Fruit fly (Drosophila melanogaster) whole organism, embryonic: ENCODE measurements around the gene CG7611.
A peak's percentile ranks its signal among the peaks of the same experiment; 100 is the strongest.

Experiments used
- B-H2 ChIP-seq: fragments of 200-800 bp; sonication (Bioruptor generic); optimal IDR thresholded peaks from 2 replicates; lab custom pipeline; 2018; ENCODE audit warnings: missing biosample characterization, mild to moderate bottlenecking, missing genetic modification characterization
- BEAF-32 ChIP-seq: fragments of 200-800 bp; sonication (Bioruptor generic); optimal IDR thresholded peaks from 3 replicates; lab custom pipeline; 2017; ENCODE audit warnings: missing biosample characterization, missing genetic modification characterization, mild to moderate bottlenecking, moderate library complexity, missing genetic modification reagents
- Bgb ChIP-seq: fragments of 200-800 bp; sonication (Bioruptor generic); IDR thresholded peaks from 2 replicates; pipeline ENCODE4 v1.3.6; 2022; ENCODE audit warnings: missing biosample characterization, missing genetic modification characterization; ENCODE audit not compliant: partially characterized antibody
- BtbVII ChIP-seq: fragments of 200-800 bp; sonication (Bioruptor generic); optimal IDR thresholded peaks from 3 replicates; lab custom pipeline; 2017; ENCODE audit warnings: missing biosample characterization, mild to moderate bottlenecking, missing genetic modification characterization
- CG10267 ChIP-seq: fragments of 200-800 bp; sonication (Bioruptor generic); optimal IDR thresholded peaks from 2 replicates; lab custom pipeline; 2018; ENCODE audit warnings: missing biosample characterization, mild to moderate bottlenecking, missing genetic modification characterization, moderate library complexity
- CG10366 ChIP-seq: fragments of 200-800 bp; sonication (Bioruptor generic); IDR thresholded peaks from 2 replicates; pipeline ENCODE4 v1.3.6; 2022; ENCODE audit warnings: missing biosample characterization, missing genetic modification characterization
- CG10654 ChIP-seq: fragments of 200-800 bp; sonication (Bioruptor generic); optimal IDR thresholded peaks from 2 replicates; lab custom pipeline; 2016; ENCODE audit warnings: missing biosample characterization, missing genetic modification characterization
- CG12155 ChIP-seq: fragments of 200-800 bp; sonication (Bioruptor generic); optimal IDR thresholded peaks from 3 replicates; lab custom pipeline; 2016; ENCODE audit warnings: missing biosample characterization, missing genetic modification characterization
- CG12659 ChIP-seq: fragments of 200-800 bp; sonication (Bioruptor generic); optimal IDR thresholded peaks from 3 replicates; lab custom pipeline; 2017; ENCODE audit warnings: mild to moderate bottlenecking, missing biosample characterization, missing genetic modification reagents, missing genetic modification characterization
- CG13894 ChIP-seq: fragments of 200-800 bp; sonication (Bioruptor generic); optimal IDR thresholded peaks from 3 replicates; lab custom pipeline; 2018; ENCODE audit warnings: missing biosample characterization, mild to moderate bottlenecking, missing genetic modification characterization, moderate library complexity
- CG14860 ChIP-seq: fragments of 200-800 bp; sonication (Bioruptor generic); IDR thresholded peaks from 3 replicates; pipeline ENCODE4 v1.3.6; 2022; ENCODE audit warnings: missing biosample characterization, missing genetic modification characterization; ENCODE audit not compliant: partially characterized antibody
- CG1602 ChIP-seq: fragments of 200-800 bp; sonication (Bioruptor generic); optimal IDR thresholded peaks from 3 replicates; lab custom pipeline; 2016; ENCODE audit warnings: missing biosample characterization, missing genetic modification characterization
- CG18619 ChIP-seq: fragments of 200-800 bp; sonication (Bioruptor generic); optimal IDR thresholded peaks from 3 replicates; lab custom pipeline; 2017; ENCODE audit warnings: missing biosample characterization, mild to moderate bottlenecking, missing genetic modification characterization
- CG2129 ChIP-seq: fragments of 200-800 bp; sonication (Bioruptor generic); IDR thresholded peaks from 2 replicates; pipeline ENCODE4 v1.3.6; 2022; ENCODE audit warnings: missing biosample characterization, missing genetic modification characterization; ENCODE audit not compliant: partially characterized antibody
- CG2889 ChIP-seq: fragments of 200-800 bp; sonication (Bioruptor generic); IDR thresholded peaks from 3 replicates; pipeline ENCODE4 v1.3.6; 2022; ENCODE audit warnings: missing biosample characterization, missing genetic modification characterization
- CG30020 ChIP-seq: fragments of 200-800 bp; optimal IDR thresholded peaks from 2 replicates; lab custom pipeline; 2019; ENCODE audit warnings: missing biosample characterization, mild to moderate bottlenecking, missing genetic modification characterization, moderate library complexity
- CG3163 ChIP-seq: fragments of 200-800 bp; sonication (Bioruptor generic); optimal IDR thresholded peaks from 3 replicates; lab custom pipeline; 2016; ENCODE audit warnings: missing biosample characterization, missing genetic modification characterization
- CG32772 ChIP-seq: fragments of 200-800 bp; sonication (Bioruptor generic); IDR thresholded peaks from 2 replicates; pipeline ENCODE4 v1.3.6; 2022; ENCODE audit warnings: missing biosample characterization, missing genetic modification characterization
- CG43689 ChIP-seq: fragments of 200-800 bp; sonication (Bioruptor generic); IDR thresholded peaks from 2 replicates; pipeline ENCODE4 v1.3.6; 2022; ENCODE audit warnings: missing biosample characterization, missing genetic modification characterization
- CG7963 ChIP-seq: fragments of 200-800 bp; sonication (Bioruptor generic); IDR thresholded peaks from 3 replicates; pipeline ENCODE4 v1.3.6; 2022; ENCODE audit warnings: missing biosample characterization, missing genetic modification characterization; ENCODE audit not compliant: partially characterized antibody
- CG8944 ChIP-seq: fragments of 200-800 bp; sonication (Bioruptor generic); optimal IDR thresholded peaks from 3 replicates; lab custom pipeline; 2016; ENCODE audit warnings: missing biosample characterization, missing genetic modification characterization
- CG9797 ChIP-seq: fragments of 200-800 bp; sonication (Bioruptor generic); optimal IDR thresholded peaks from 3 replicates; lab custom pipeline; 2018; ENCODE audit warnings: missing biosample characterization, mild to moderate bottlenecking, missing genetic modification characterization
- CHES-1-like ChIP-seq: fragments of 200-800 bp; sonication (Bioruptor generic); optimal IDR thresholded peaks from 2 replicates; lab custom pipeline; 2016; ENCODE audit warnings: missing biosample characterization, missing genetic modification characterization
- CTCF ChIP-seq: fragments of 200-800 bp; sonication (Bioruptor generic); optimal IDR thresholded peaks from 2 replicates; lab custom pipeline; 2017; ENCODE audit warnings: missing biosample characterization, mild to moderate bottlenecking, missing genetic modification characterization, moderate library complexity
- D19A ChIP-seq: fragments of 200-800 bp; optimal IDR thresholded peaks from 3 replicates; lab custom pipeline; 2019; ENCODE audit warnings: missing biosample characterization, mild to moderate bottlenecking, missing genetic modification characterization, moderate library complexity
- Dip3 ChIP-seq: fragments of 200-800 bp; sonication (Bioruptor generic); optimal IDR thresholded peaks from 3 replicates; lab custom pipeline; 2016; ENCODE audit warnings: missing biosample characterization, missing genetic modification characterization
- Elba2 ChIP-seq: fragments of 200-800 bp; sonication (Bioruptor generic); optimal IDR thresholded peaks from 3 replicates; lab custom pipeline; 2016; ENCODE audit warnings: missing biosample characterization, missing genetic modification characterization
- Fer3 ChIP-seq: fragments of 200-800 bp; sonication (Bioruptor generic); optimal IDR thresholded peaks from 2 replicates; lab custom pipeline; 2018; ENCODE audit warnings: missing biosample characterization, mild to moderate bottlenecking, missing genetic modification characterization, moderate library complexity
- HLHmδ ChIP-seq: fragments of 200-800 bp; sonication (Bioruptor generic); optimal IDR thresholded peaks from 2 replicates; lab custom pipeline; 2018; ENCODE audit warnings: missing biosample characterization, mild to moderate bottlenecking, missing genetic modification characterization, moderate library complexity
- HmgD ChIP-seq: fragments of 200-800 bp; sonication (Bioruptor generic); optimal IDR thresholded peaks from 3 replicates; lab custom pipeline; 2016; ENCODE audit warnings: missing biosample characterization, missing genetic modification characterization
- Kr ChIP-seq: fragments of 200-800 bp; sonication (Bioruptor generic); optimal IDR thresholded peaks from 2 replicates; lab custom pipeline; 2017; ENCODE audit warnings: missing biosample characterization, mild to moderate bottlenecking, missing genetic modification characterization
- MESR4 ChIP-seq: fragments of 200-800 bp; sonication (Bioruptor generic); optimal IDR thresholded peaks from 2 replicates; lab custom pipeline; 2018; ENCODE audit warnings: missing biosample characterization, mild to moderate bottlenecking, missing genetic modification characterization, moderate library complexity
- Scr ChIP-seq: fragments of 200-800 bp; sonication (Bioruptor generic); IDR thresholded peaks from 2 replicates; pipeline ENCODE4 v1.3.6; 2022; ENCODE audit warnings: missing biosample characterization, missing genetic modification characterization; ENCODE audit not compliant: partially characterized antibody
- Six4 ChIP-seq: fragments of 200-800 bp; sonication (Bioruptor generic); optimal IDR thresholded peaks from 2 replicates; lab custom pipeline; 2016; ENCODE audit warnings: missing biosample characterization, missing genetic modification characterization
- Stat92E ChIP-seq, 3 experiments: fragments of >200 bp in 2 of 3; fragments of 200-800 bp in 1 of 3; sonication (Bioruptor generic) in 1 of 3; optimal IDR thresholded peaks; 2 replicates each; lab custom pipeline; 2017 to 2019; ENCODE audit warnings: missing biosample characterization in 3 of 3, missing genetic modification characterization in 3 of 3, mild to moderate bottlenecking in 1 of 3, moderate library complexity in 1 of 3
- ab ChIP-seq: fragments of 200-800 bp; sonication (Bioruptor generic); optimal IDR thresholded peaks from 2 replicates; lab custom pipeline; 2016; ENCODE audit warnings: missing biosample characterization, missing genetic modification characterization
- grau ChIP-seq: fragments of 200-800 bp; optimal IDR thresholded peaks from 3 replicates; lab custom pipeline; 2019; ENCODE audit warnings: missing biosample characterization, mild to moderate bottlenecking, missing genetic modification characterization, moderate library complexity
- hbn ChIP-seq: fragments of 200-800 bp; sonication (Bioruptor generic); IDR thresholded peaks from 2 replicates; pipeline ENCODE4 v1.3.6; 2022; ENCODE audit warnings: missing biosample characterization, missing genetic modification characterization; ENCODE audit not compliant: partially characterized antibody
- knrl ChIP-seq: fragments of 200-800 bp; sonication (Bioruptor generic); IDR thresholded peaks from 3 replicates; pipeline ENCODE4 v1.3.6; 2022; ENCODE audit warnings: missing biosample characterization, missing genetic modification characterization; ENCODE audit not compliant: partially characterized antibody
- mld ChIP-seq: fragments of 200-800 bp; sonication (Bioruptor generic); IDR thresholded peaks from 3 replicates; pipeline ENCODE4 v1.3.6; 2022; ENCODE audit warnings: missing biosample characterization, missing genetic modification characterization; ENCODE audit not compliant: partially characterized antibody
- phol ChIP-seq: fragments of 200-800 bp; sonication (Bioruptor generic); optimal IDR thresholded peaks from 3 replicates; lab custom pipeline; 2018; ENCODE audit warnings: missing biosample characterization, mild to moderate bottlenecking, missing genetic modification characterization, moderate library complexity
- ranshi ChIP-seq: fragments of 200-800 bp; sonication (Bioruptor generic); IDR thresholded peaks from 2 replicates; pipeline ENCODE4 v1.3.6; 2022; ENCODE audit warnings: missing biosample characterization, missing genetic modification characterization
- repo ChIP-seq: fragments of 200-800 bp; sonication (Bioruptor generic); optimal IDR thresholded peaks from 2 replicates; lab custom pipeline; 2016; ENCODE audit warnings: missing biosample characterization, missing genetic modification characterization
- slbo ChIP-seq: fragments of 200-800 bp; sonication (Bioruptor generic); IDR thresholded peaks from 2 replicates; pipeline ENCODE4 v1.3.6; 2022; ENCODE audit warnings: missing biosample characterization, missing genetic modification characterization
- sna ChIP-seq: fragments of 200-800 bp; sonication (Bioruptor generic); IDR thresholded peaks from 2 replicates; pipeline ENCODE4 v1.3.6; 2022; ENCODE audit warnings: missing biosample characterization, missing genetic modification characterization; ENCODE audit not compliant: partially characterized antibody
- trem ChIP-seq: fragments of 200-800 bp; optimal IDR thresholded peaks from 3 replicates; lab custom pipeline; 2019; ENCODE audit warnings: missing biosample characterization, mild to moderate bottlenecking, missing genetic modification characterization, moderate library complexity
- twi ChIP-seq: fragments of 200-800 bp; optimal IDR thresholded peaks from 2 replicates; lab custom pipeline; 2019; ENCODE audit warnings: missing biosample characterization, mild to moderate bottlenecking, missing genetic modification characterization, moderate library complexity
- unc-4 ChIP-seq: fragments of 200-800 bp; sonication (Bioruptor generic); IDR thresholded peaks from 2 replicates; pipeline ENCODE4 v1.3.6; 2022; ENCODE audit warnings: missing biosample characterization, missing genetic modification characterization; ENCODE audit not compliant: partially characterized antibody
- zen2 ChIP-seq: fragments of 200-800 bp; sonication (Bioruptor generic); IDR thresholded peaks from 3 replicates; pipeline ENCODE4 v1.3.6; 2022; ENCODE audit warnings: missing biosample characterization, missing genetic modification characterization; ENCODE audit not compliant: partially characterized antibody
- zf30C ChIP-seq: fragments of 200-800 bp; sonication (Bioruptor generic); optimal IDR thresholded peaks from 3 replicates; lab custom pipeline; 2018; ENCODE audit warnings: missing biosample characterization, mild to moderate bottlenecking, missing genetic modification characterization

CG7611 gene

DNA sequence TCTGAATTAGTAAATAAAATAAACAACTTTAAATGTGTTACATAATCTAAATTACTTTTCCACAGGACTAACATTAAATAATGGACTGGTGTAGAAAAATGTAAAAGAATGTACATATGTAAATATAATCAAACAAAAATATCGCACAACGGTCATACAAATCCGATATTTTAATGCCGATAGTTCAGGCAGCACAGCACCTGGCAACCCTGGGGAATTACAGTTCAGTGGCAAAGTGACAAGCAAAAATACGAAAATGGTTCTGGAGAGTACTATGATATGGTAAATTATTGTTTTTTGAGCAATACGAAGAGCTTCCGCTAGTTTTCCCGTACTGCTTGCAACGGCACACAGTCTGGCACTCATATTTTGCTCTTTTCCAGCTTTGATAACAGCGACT is 13.9 kb downstream of the CG7611 start, which contains the start of gene Rpn10 (continued):
- TF ChIP-seq CG9797: peak; percentile 93
- peak; percentile 46 for TF ChIP-seq B-H2 (GFP tag; lab: Kevin White, UChicago)
- TF ChIP-seq sna (GFP tag; lab: Robert Waterston, UW): peak; percentile 94
- TF ChIP-seq zen2 (GFP tag; lab: Robert Waterston, UW): peak; percentile 96
- TF ChIP-seq Six4 (GFP tag; lab: Kevin White, UChicago): no peak
- TF ChIP-seq BEAF-32 (GFP tag; lab: Kevin White, UChicago): peak; percentile 99
- peak; percentile 83 for TF ChIP-seq CG12659 (GFP tag; lab: Kevin White, UChicago)
- no peak for TF ChIP-seq CG3163 (GFP tag; lab: Kevin White, UChicago)
- peak; percentile 11 for TF ChIP-seq CG10654 (GFP tag; lab: Kevin White, UChicago)
- TF ChIP-seq CG10366 (GFP tag; lab: Robert Waterston, UW): no peak
- no peak for TF ChIP-seq CG43689 (GFP tag; lab: Robert Waterston, UW)
- TF ChIP-seq Kr (GFP tag; lab: Kevin White, UChicago): no peak
- peak; percentile 98 for TF ChIP-seq hbn
- peak; percentile 99 for TF ChIP-seq Bgb (GFP tag; lab: Robert Waterston, UW)
- peak; percentile 78 for TF ChIP-seq CG13894 (tag; lab: Kevin White, UChicago)
- TF ChIP-seq MESR4 (GFP tag; lab: Kevin White, UChicago): peak; percentile 76
- TF ChIP-seq slbo: no peak
- TF ChIP-seq Scr (GFP tag; lab: Robert Waterston, UW): peak; percentile 97
- TF ChIP-seq grau (tag; lab: Kevin White, UChicago): no peak
- peak; percentile 23 for TF ChIP-seq CG1602 (GFP tag; lab: Kevin White, UChicago)
- TF ChIP-seq ranshi (GFP tag; lab: Robert Waterston, UW): no peak
- TF ChIP-seq Elba2 (GFP tag; lab: Kevin White, UChicago): no peak
- peak; percentile 78 for TF ChIP-seq zf30C (GFP tag; lab: Kevin White, UChicago)
- peak; percentile 73 for TF ChIP-seq CTCF (GFP tag; lab: Kevin White, UChicago)
- no peak for TF ChIP-seq ab (GFP tag; lab: Kevin White, UChicago)
- peak; percentile 5 for TF ChIP-seq CG8944 (GFP tag; lab: Kevin White, UChicago)
- TF ChIP-seq D19A (tag; lab: Kevin White, UChicago): peak; percentile 43
- TF ChIP-seq CG18619 (GFP tag; lab: Kevin White, UChicago): no peak
- peak; percentile 58 for TF ChIP-seq CG10267 (tag; lab: Kevin White, UChicago)
- peak; percentile 86 for TF ChIP-seq trem (tag; lab: Kevin White, UChicago)
- TF ChIP-seq CHES-1-like: peak; percentile 44
- TF ChIP-seq Stat92E (GFP tag; optimal IDR thresholded peaks at IDR 0.05; lab: Kevin White, UChicago): peak in 1 of 3 experiments; percentile 12
- TF ChIP-seq BtbVII (GFP tag; lab: Kevin White, UChicago): no peak
- TF ChIP-seq unc-4: peak; percentile 97
- peak; percentile 93 for TF ChIP-seq CG2129 (GFP tag; lab: Robert Waterston, UW)
- peak; percentile 93 for TF ChIP-seq CG7963 (GFP tag; lab: Robert Waterston, UW)
- TF ChIP-seq repo (GFP tag; lab: Kevin White, UChicago): peak; percentile 28
- no peak for TF ChIP-seq HLHmδ (GFP tag; lab: Kevin White, UChicago)
- TF ChIP-seq CG32772 (GFP tag; lab: Robert Waterston, UW): no peak
- peak; percentile 2 for TF ChIP-seq Fer3 (tag; lab: Kevin White, UChicago)
- TF ChIP-seq CG12155: peak; percentile 42
- TF ChIP-seq mld (GFP tag; lab: Robert Waterston, UW): peak; percentile 93
- peak; percentile 46 for TF ChIP-seq HmgD (GFP tag; lab: Kevin White, UChicago)
- peak; percentile 97 for TF ChIP-seq CG14860 (GFP tag; lab: Robert Waterston, UW)
- TF ChIP-seq CG30020: peak; percentile 85
- TF ChIP-seq twi (tag; lab: Kevin White, UChicago): peak; percentile 24
- peak; percentile 64 for TF ChIP-seq phol
- TF ChIP-seq Dip3 (GFP tag; lab: Kevin White, UChicago): peak; percentile 21
- peak; percentile 98 for TF ChIP-seq knrl
- TF ChIP-seq CG2889 (GFP tag; lab: Robert Waterston, UW): no peak
